Fruit fly (Drosophila melanogaster) whole organism, embryonic: ENCODE measurements around the gene CG43137.

Experiments
- Asciz ChIP-seq: fragments of 200-800 bp; sonication (Bioruptor generic); optimal IDR thresholded peaks from 2 replicates; lab custom pipeline; 2017; ENCODE audit warnings: missing biosample characterization, mild to moderate bottlenecking, missing genetic modification characterization, missing genetic modification reagents
- Atf-2 ChIP-seq: fragments of 200-800 bp; sonication (Bioruptor generic); optimal IDR thresholded peaks from 2 replicates; lab custom pipeline; 2016; ENCODE audit warnings: missing biosample characterization, missing genetic modification characterization
- Bteb2 ChIP-seq: fragments of 200-800 bp; sonication (Bioruptor generic); optimal IDR thresholded peaks from 2 replicates; lab custom pipeline; 2016; ENCODE audit warnings: missing biosample characterization, missing genetic modification characterization
- CG10267 ChIP-seq: fragments of 200-800 bp; sonication (Bioruptor generic); optimal IDR thresholded peaks from 2 replicates; lab custom pipeline; 2018; ENCODE audit warnings: missing biosample characterization, mild to moderate bottlenecking, missing genetic modification characterization, moderate library complexity
- CG11085 ChIP-seq: fragments of 200-800 bp; sonication (Bioruptor generic); IDR thresholded peaks from 2 replicates; pipeline ENCODE4 v1.3.6; 2022; ENCODE audit warnings: missing biosample characterization, missing genetic modification characterization
- CG1233 ChIP-seq: fragments of 200-800 bp; sonication (Bioruptor generic); optimal IDR thresholded peaks from 4 replicates; lab custom pipeline; 2018; ENCODE audit warnings: missing biosample characterization, mild to moderate bottlenecking, missing genetic modification characterization
- CG13624 ChIP-seq: fragments of 200-800 bp; sonication (Bioruptor generic); optimal IDR thresholded peaks from 2 replicates; lab custom pipeline; 2016; ENCODE audit warnings: missing biosample characterization, missing genetic modification characterization
- CG13775 ChIP-seq: fragments of 200-800 bp; sonication (Bioruptor generic); optimal IDR thresholded peaks from 3 replicates; lab custom pipeline; 2017; ENCODE audit warnings: missing biosample characterization, mild to moderate bottlenecking, missing genetic modification characterization
- CG14014 ChIP-seq: fragments of 200-800 bp; sonication (Bioruptor generic); IDR thresholded peaks from 2 replicates; pipeline ENCODE4 v1.3.6; 2022; ENCODE audit warnings: missing biosample characterization, missing genetic modification characterization
- CG15479 ChIP-seq: fragments of 200-800 bp; sonication (Bioruptor generic); optimal IDR thresholded peaks from 3 replicates; lab custom pipeline; 2019; ENCODE audit warnings: missing biosample characterization, mild to moderate bottlenecking, missing genetic modification characterization, moderate library complexity
- CG16779 ChIP-seq: fragments of 200-800 bp; sonication (Bioruptor generic); IDR thresholded peaks from 2 replicates; pipeline ENCODE4 v1.3.6; 2022; ENCODE audit warnings: missing biosample characterization, missing genetic modification characterization
- CG17328 ChIP-seq: fragments of 200-800 bp; sonication (Bioruptor generic); IDR thresholded peaks from 2 replicates; pipeline ENCODE4 v1.3.6; 2022; ENCODE audit warnings: missing biosample characterization, missing genetic modification characterization
- CG17361 ChIP-seq: fragments of 200-800 bp; sonication (Bioruptor generic); IDR thresholded peaks from 3 replicates; pipeline ENCODE4 v1.3.6; 2022; ENCODE audit warnings: missing biosample characterization, missing genetic modification characterization
- CG18476 ChIP-seq: fragments of 200-800 bp; sonication (Bioruptor generic); optimal IDR thresholded peaks from 2 replicates; lab custom pipeline; 2016; ENCODE audit warnings: missing biosample characterization, mild to moderate bottlenecking, missing genetic modification characterization
- CG2129 ChIP-seq: fragments of 200-800 bp; sonication (Bioruptor generic); IDR thresholded peaks from 2 replicates; pipeline ENCODE4 v1.3.6; 2022; ENCODE audit warnings: missing biosample characterization, missing genetic modification characterization; ENCODE audit not compliant: partially characterized antibody
- CG2712 ChIP-seq: fragments of 200-800 bp; optimal IDR thresholded peaks from 3 replicates; lab custom pipeline; 2019; ENCODE audit warnings: missing biosample characterization, mild to moderate bottlenecking, missing genetic modification characterization, moderate library complexity
- CG3065 ChIP-seq: fragments of 200-800 bp; sonication (Bioruptor generic); optimal IDR thresholded peaks from 2 replicates; lab custom pipeline; 2016; ENCODE audit warnings: missing biosample characterization, missing genetic modification characterization
- CG31224 ChIP-seq: fragments of 200-800 bp; sonication (Bioruptor generic); IDR thresholded peaks from 2 replicates; pipeline ENCODE4 v1.3.6; 2022; ENCODE audit warnings: missing biosample characterization, missing genetic modification characterization
- CG31441 ChIP-seq: fragments of 200-800 bp; sonication (Bioruptor generic); IDR thresholded peaks from 2 replicates; pipeline ENCODE4 v1.3.6; 2022; ENCODE audit warnings: missing biosample characterization, missing genetic modification characterization
- CG3281 ChIP-seq: fragments of 200-800 bp; sonication (Bioruptor generic); optimal IDR thresholded peaks from 3 replicates; lab custom pipeline; 2017; ENCODE audit warnings: missing biosample characterization, mild to moderate bottlenecking, missing genetic modification characterization
- CG4707 ChIP-seq: fragments of 200-800 bp; sonication (Bioruptor generic); optimal IDR thresholded peaks from 2 replicates; lab custom pipeline; 2018; ENCODE audit warnings: missing biosample characterization, mild to moderate bottlenecking, missing genetic modification characterization, moderate library complexity
- CG6683 ChIP-seq: fragments of 200-800 bp; sonication (Bioruptor generic); optimal IDR thresholded peaks from 2 replicates; lab custom pipeline; 2017; ENCODE audit warnings: missing biosample characterization, mild to moderate bottlenecking, missing genetic modification characterization, missing genetic modification reagents
- CG7357 ChIP-seq: fragments of 200-800 bp; sonication (Bioruptor generic); IDR thresholded peaks from 3 replicates; pipeline ENCODE4 v1.3.6; 2022; ENCODE audit warnings: missing biosample characterization, missing genetic modification characterization
- CG7556 ChIP-seq: fragments of 200-800 bp; sonication (Bioruptor generic); optimal IDR thresholded peaks from 2 replicates; lab custom pipeline; 2017; ENCODE audit warnings: missing biosample characterization, mild to moderate bottlenecking, missing genetic modification characterization
- CG8388 ChIP-seq: fragments of 200-800 bp; sonication (Bioruptor generic); optimal IDR thresholded peaks from 2 replicates; lab custom pipeline; 2019; ENCODE audit warnings: missing biosample characterization, mild to moderate bottlenecking, missing genetic modification characterization, moderate library complexity
- CG9876 ChIP-seq: fragments of 200-800 bp; sonication (Bioruptor generic); optimal IDR thresholded peaks from 2 replicates; lab custom pipeline; 2016; ENCODE audit warnings: missing biosample characterization, missing genetic modification characterization
- Camta ChIP-seq: fragments of 200-800 bp; sonication (Bioruptor generic); optimal IDR thresholded peaks from 2 replicates; lab custom pipeline; 2016; ENCODE audit warnings: missing biosample characterization, missing genetic modification characterization
- Dp ChIP-seq: fragments of 200-800 bp; sonication (Bioruptor generic); optimal IDR thresholded peaks from 2 replicates; lab custom pipeline; 2018; ENCODE audit warnings: missing biosample characterization, mild to moderate bottlenecking, missing genetic modification characterization, moderate library complexity
- Ets65A ChIP-seq: fragments of 200-800 bp; sonication (Bioruptor generic); peaks from one replicate; lab custom pipeline; 2016; ENCODE audit warnings: missing biosample characterization, missing genetic modification characterization
- Fer1 ChIP-seq: fragments of 200-800 bp; sonication (Bioruptor generic); optimal IDR thresholded peaks from 2 replicates; lab custom pipeline; 2017; ENCODE audit warnings: missing biosample characterization, mild to moderate bottlenecking, missing genetic modification characterization
- H15 ChIP-seq: fragments of 200-800 bp; sonication (Bioruptor generic); IDR thresholded peaks from 3 replicates; pipeline ENCODE4 v1.3.6; 2022; ENCODE audit warnings: missing biosample characterization, missing genetic modification characterization
- MTF-1 ChIP-seq: fragments of 200-800 bp; sonication (Bioruptor generic); optimal IDR thresholded peaks from 2 replicates; lab custom pipeline; 2018; ENCODE audit warnings: missing biosample characterization, mild to moderate bottlenecking, missing genetic modification characterization, borderline replicate concordance
- Poxn ChIP-seq: fragments of 200-800 bp; sonication (Bioruptor generic); IDR thresholded peaks from 2 replicates; pipeline ENCODE4 v1.3.6; 2022; ENCODE audit warnings: missing biosample characterization, missing genetic modification characterization
- Ptx1 ChIP-seq: fragments of 200-800 bp; sonication (Bioruptor generic); IDR thresholded peaks from 2 replicates; pipeline ENCODE4 v1.3.6; 2022; ENCODE audit warnings: missing biosample characterization, missing genetic modification characterization
- Side ChIP-seq: fragments of 200-800 bp; sonication (Bioruptor generic); optimal IDR thresholded peaks from 2 replicates; lab custom pipeline; 2016; ENCODE audit warnings: missing biosample characterization, missing genetic modification characterization
- Xrp1 ChIP-seq: fragments of 200-800 bp; sonication (Bioruptor generic); IDR thresholded peaks from 2 replicates; pipeline ENCODE4 v1.3.6; 2022; ENCODE audit warnings: missing biosample characterization, missing genetic modification characterization
- az2 ChIP-seq: fragments of 200-800 bp; sonication (Bioruptor generic); optimal IDR thresholded peaks from 3 replicates; lab custom pipeline; 2016; ENCODE audit warnings: missing biosample characterization, missing genetic modification characterization
- dm ChIP-seq: fragments of 200-800 bp; sonication (Bioruptor generic); optimal IDR thresholded peaks from 3 replicates; lab custom pipeline; 2016; ENCODE audit warnings: missing biosample characterization, missing genetic modification characterization
- emc ChIP-seq: fragments of 200-800 bp; sonication (Bioruptor generic); optimal IDR thresholded peaks from 2 replicates; lab custom pipeline; 2016; ENCODE audit warnings: missing biosample characterization, missing genetic modification characterization
- en ChIP-seq: fragments of 200-800 bp; sonication (Bioruptor generic); optimal IDR thresholded peaks from 2 replicates; lab custom pipeline; 2016; ENCODE audit warnings: missing biosample characterization, missing genetic modification characterization
- grau ChIP-seq: fragments of 200-800 bp; optimal IDR thresholded peaks from 3 replicates; lab custom pipeline; 2019; ENCODE audit warnings: missing biosample characterization, mild to moderate bottlenecking, missing genetic modification characterization, moderate library complexity
- grn ChIP-seq: fragments of 200-800 bp; sonication (Bioruptor generic); optimal IDR thresholded peaks from 3 replicates; lab custom pipeline; 2017; ENCODE audit warnings: missing biosample characterization, missing genetic modification characterization
- hkb ChIP-seq, 2 experiments: fragments of 200-800 bp in 1 of 2; fragments of >200 bp in 1 of 2; sonication (Bioruptor generic) in 1 of 2; IDR thresholded peaks in 1 of 2; optimal IDR thresholded peaks in 1 of 2; 2 replicates each; pipeline versions ENCODE4 v1.3.6 to Lab custom; 2017 to 2022; ENCODE audit warnings: missing biosample characterization in 1 of 2, missing genetic modification characterization in 1 of 2
- luna ChIP-seq: fragments of 200-800 bp; sonication (Bioruptor generic); optimal IDR thresholded peaks from 2 replicates; lab custom pipeline; 2016; ENCODE audit warnings: missing biosample characterization, missing genetic modification characterization
- mam ChIP-seq: fragments of 200-800 bp; sonication (Bioruptor generic); optimal IDR thresholded peaks from 3 replicates; lab custom pipeline; 2016; ENCODE audit warnings: missing biosample characterization, missing genetic modification characterization
- psq ChIP-seq: fragments of 200-800 bp; sonication (Bioruptor generic); optimal IDR thresholded peaks from 2 replicates; lab custom pipeline; 2017; ENCODE audit warnings: missing biosample characterization, missing genetic modification characterization
- slou ChIP-seq: fragments of 200-800 bp; sonication (Bioruptor generic); optimal IDR thresholded peaks from 3 replicates; lab custom pipeline; 2016; ENCODE audit warnings: missing biosample characterization, missing genetic modification characterization
- twi ChIP-seq: fragments of 200-800 bp; optimal IDR thresholded peaks from 2 replicates; lab custom pipeline; 2019; ENCODE audit warnings: missing biosample characterization, mild to moderate bottlenecking, missing genetic modification characterization, moderate library complexity
- vvl ChIP-seq: fragments of 200-800 bp; sonication (Bioruptor generic); IDR thresholded peaks from 2 replicates; pipeline ENCODE4 v1.3.6; 2022; ENCODE audit warnings: missing biosample characterization, missing genetic modification characterization

Gene CG43137

DNA sequence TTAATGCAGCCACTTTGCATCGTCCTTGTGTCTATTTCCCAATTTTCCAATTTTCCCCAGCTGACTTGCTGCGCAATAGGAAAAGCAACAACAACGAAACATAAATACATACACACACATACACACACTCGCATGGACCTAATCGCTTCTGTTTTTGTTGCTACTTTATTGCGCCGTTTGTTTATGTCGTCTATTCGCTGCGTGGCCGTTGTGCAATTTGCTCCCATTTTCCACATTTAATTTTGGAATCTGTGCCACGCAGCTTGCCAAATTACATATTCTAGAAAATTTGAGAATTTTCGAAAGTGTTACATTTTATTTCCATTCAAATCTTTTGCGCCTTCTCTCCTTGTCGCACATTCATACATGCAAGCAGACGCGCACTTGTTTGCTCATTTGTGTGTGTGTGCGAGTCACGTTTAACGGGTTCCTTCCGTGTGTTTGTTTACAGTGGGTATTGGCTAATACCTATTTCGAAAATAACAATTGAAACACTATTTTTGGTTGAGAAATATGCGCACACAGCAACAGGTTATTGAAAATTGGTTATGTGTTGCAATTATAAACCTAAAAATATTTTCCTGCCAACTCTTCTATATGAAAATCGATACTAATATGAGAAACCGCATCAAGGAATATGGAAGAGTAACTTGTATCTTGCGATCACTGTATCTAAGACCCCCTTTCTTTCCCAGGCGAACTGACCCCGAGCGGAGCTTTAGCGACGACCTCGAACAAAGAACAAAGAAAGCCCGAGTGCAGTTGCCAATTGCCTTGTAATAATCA is 15.4 kb upstream of the CG43137 start (continued):
- TF ChIP-seq CG17328 (GFP tag; lab: Robert Waterston, UW) = 0 out of 2 replicates have a peak, but pooled peaks have one; percentile 23
- TF ChIP-seq Asciz (GFP tag; lab: Kevin White, UChicago) = peak; percentile 29
- TF ChIP-seq Ptx1 (GFP tag; lab: Robert Waterston, UW) = peak; percentile 62
- TF ChIP-seq CG31224 = no peak
- no peak for TF ChIP-seq grn (GFP tag; lab: Kevin White, UChicago)
- TF ChIP-seq CG11085 (GFP tag; lab: Robert Waterston, UW) = no peak
- TF ChIP-seq grau (tag; lab: Kevin White, UChicago) = peak; percentile 98
- no peak for TF ChIP-seq CG2129 (GFP tag; lab: Robert Waterston, UW)
- peak; percentile 51 for TF ChIP-seq vvl (GFP tag; lab: Robert Waterston, UW)
- TF ChIP-seq CG6683 (GFP tag; lab: Kevin White, UChicago) = peak; percentile 21
- TF ChIP-seq CG14014 = peak; percentile 70
- TF ChIP-seq CG18476 (GFP tag; lab: Kevin White, UChicago) = no peak
- TF ChIP-seq mam (GFP tag; lab: Kevin White, UChicago) = peak; percentile 17
- peak; percentile 65 for TF ChIP-seq Xrp1 (GFP tag; lab: Robert Waterston, UW)
- peak; percentile 18 for TF ChIP-seq CG1233 (GFP tag; lab: Kevin White, UChicago)
- peak; percentile 36 for TF ChIP-seq az2
- TF ChIP-seq Dp (GFP tag; lab: Kevin White, UChicago) = no peak
- TF ChIP-seq CG31441 (GFP tag; lab: Robert Waterston, UW) = peak; percentile 40; the same call in 1 of the 2 replicates
- no peak for TF ChIP-seq CG9876 (GFP tag; lab: Kevin White, UChicago)
- no peak for TF ChIP-seq emc (GFP tag; lab: Kevin White, UChicago)
- no peak for TF ChIP-seq CG16779 (GFP tag; lab: Robert Waterston, UW)
- TF ChIP-seq Fer1 (GFP tag; lab: Kevin White, UChicago) = peak; percentile 60
- TF ChIP-seq psq (GFP tag; lab: Kevin White, UChicago) = peak; percentile 85
- peak; percentile 61 for TF ChIP-seq CG2712 (tag; lab: Kevin White, UChicago)
- TF ChIP-seq en (GFP tag; lab: Kevin White, UChicago) = no peak
- no peak for TF ChIP-seq Bteb2 (GFP tag; lab: Kevin White, UChicago)
- TF ChIP-seq CG3065 (GFP tag; lab: Kevin White, UChicago) = no peak
- peak; percentile 45 for TF ChIP-seq MTF-1 (GFP tag; lab: Kevin White, UChicago)
- TF ChIP-seq CG13624 = peak; percentile 88
- TF ChIP-seq CG15479 (GFP tag; lab: Kevin White, UChicago) = peak; percentile 59
- no peak for TF ChIP-seq H15 (GFP tag; lab: Robert Waterston, UW)
- peak; percentile 2 for TF ChIP-seq dm
- no peak for TF ChIP-seq Side
- TF ChIP-seq Ets65A (GFP tag; lab: Kevin White, UChicago) = no peak
- TF ChIP-seq CG10267 = peak; percentile 20
- no peak for TF ChIP-seq luna (GFP tag; lab: Kevin White, UChicago)
- peak; percentile 43; the same call in 2 of the 3 replicates for TF ChIP-seq CG17361 (GFP tag; lab: Robert Waterston, UW)
- peak; percentile 40 for TF ChIP-seq CG8388 (GFP tag; lab: Kevin White, UChicago)
- peak; percentile 5 for TF ChIP-seq Atf-2 (GFP tag; lab: Kevin White, UChicago)
- TF ChIP-seq CG7556 (GFP tag; lab: Kevin White, UChicago) = peak; percentile 55
- no peak for TF ChIP-seq slou
- peak; percentile 8 for TF ChIP-seq CG13775 (GFP tag; lab: Kevin White, UChicago)
- TF ChIP-seq CG4707 (GFP tag; lab: Kevin White, UChicago) = no peak
- TF ChIP-seq Camta = no peak
- TF ChIP-seq hkb (optimal IDR thresholded peaks at IDR 0.05; lab: Kevin White, UChicago) = no peak
- TF ChIP-seq hkb (GFP tag; IDR thresholded peaks at IDR 0.05; lab: Robert Waterston, UW) = peak; percentile 38; the same call in 1 of the 2 replicates
- 0 out of 3 replicates have a peak, but pooled peaks have one; percentile 5 for TF ChIP-seq CG7357 (GFP tag; lab: Robert Waterston, UW)
- no peak for TF ChIP-seq Poxn
- peak; percentile 21 for TF ChIP-seq twi (tag; lab: Kevin White, UChicago)
- peak; percentile 57 for TF ChIP-seq CG3281 (GFP tag; lab: Kevin White, UChicago)
